Fruit fly (Drosophila melanogaster) whole organism, embryonic: ENCODE measurements around the gene CG15286.

Experiments
- B-H2 ChIP-seq: fragments of 200-800 bp; sonication (Bioruptor generic); optimal IDR thresholded peaks from 2 replicates; lab custom pipeline; 2018; ENCODE audit warnings: missing biosample characterization, mild to moderate bottlenecking, missing genetic modification characterization
- BtbVII ChIP-seq: fragments of 200-800 bp; sonication (Bioruptor generic); optimal IDR thresholded peaks from 3 replicates; lab custom pipeline; 2017; ENCODE audit warnings: missing biosample characterization, mild to moderate bottlenecking, missing genetic modification characterization
- Bteb2 ChIP-seq: fragments of 200-800 bp; sonication (Bioruptor generic); optimal IDR thresholded peaks from 2 replicates; lab custom pipeline; 2016; ENCODE audit warnings: missing biosample characterization, missing genetic modification characterization
- CG11093 ChIP-seq: fragments of 200-800 bp; sonication (Bioruptor generic); IDR thresholded peaks from 3 replicates; pipeline ENCODE4 v1.3.6; 2022; ENCODE audit warnings: missing biosample characterization, missing genetic modification characterization
- CG12744 ChIP-seq: fragments of 200-800 bp; sonication (Bioruptor generic); optimal IDR thresholded peaks from 2 replicates; lab custom pipeline; 2016; ENCODE audit warnings: missing biosample characterization, missing genetic modification characterization
- CG13287 ChIP-seq: fragments of 200-800 bp; sonication (Bioruptor generic); IDR thresholded peaks from 2 replicates; pipeline ENCODE4 v1.3.6; 2022; ENCODE audit warnings: missing biosample characterization, missing genetic modification characterization; ENCODE audit not compliant: partially characterized antibody
- CG15269 ChIP-seq: fragments of 200-800 bp; sonication (Bioruptor generic); optimal IDR thresholded peaks from 2 replicates; lab custom pipeline; 2018; ENCODE audit warnings: missing biosample characterization, mild to moderate bottlenecking, missing genetic modification characterization, moderate library complexity
- CG17829 ChIP-seq: fragments of 200-800 bp; optimal IDR thresholded peaks from 2 replicates; lab custom pipeline; 2019; ENCODE audit warnings: missing biosample characterization, mild to moderate bottlenecking, missing genetic modification characterization, moderate library complexity
- CG2678 ChIP-seq: fragments of 200-800 bp; sonication (Bioruptor generic); optimal IDR thresholded peaks from 3 replicates; lab custom pipeline; 2019; ENCODE audit warnings: missing biosample characterization, mild to moderate bottlenecking, missing genetic modification characterization, moderate library complexity
- CG31441 ChIP-seq: fragments of 200-800 bp; sonication (Bioruptor generic); IDR thresholded peaks from 2 replicates; pipeline ENCODE4 v1.3.6; 2022; ENCODE audit warnings: missing biosample characterization, missing genetic modification characterization
- CG32767 ChIP-seq: fragments of 200-800 bp; sonication (Bioruptor generic); IDR thresholded peaks from 2 replicates; pipeline ENCODE4 v1.3.6; 2022; ENCODE audit warnings: missing biosample characterization, missing genetic modification characterization
- CG32772 ChIP-seq: fragments of 200-800 bp; sonication (Bioruptor generic); IDR thresholded peaks from 2 replicates; pipeline ENCODE4 v1.3.6; 2022; ENCODE audit warnings: missing biosample characterization, missing genetic modification characterization
- CG3995 ChIP-seq: fragments of 200-800 bp; sonication (Bioruptor generic); optimal IDR thresholded peaks from 3 replicates; lab custom pipeline; 2016; ENCODE audit warnings: missing biosample characterization, missing genetic modification characterization
- CG42726 ChIP-seq: fragments of 200-800 bp; sonication (Bioruptor generic); IDR thresholded peaks from 2 replicates; pipeline ENCODE4 v1.3.6; 2022; ENCODE audit warnings: missing biosample characterization, missing genetic modification characterization; ENCODE audit not compliant: partially characterized antibody
- CG4328 ChIP-seq: fragments of 200-800 bp; sonication (Bioruptor generic); optimal IDR thresholded peaks from 3 replicates; lab custom pipeline; 2017; ENCODE audit warnings: missing biosample characterization, missing genetic modification reagents, missing genetic modification characterization
- CG4730 ChIP-seq: fragments of 200-800 bp; sonication (Bioruptor generic); IDR thresholded peaks from 2 replicates; pipeline ENCODE4 v1.3.6; 2022; ENCODE audit warnings: missing biosample characterization, missing genetic modification characterization
- CG6689 ChIP-seq: fragments of 200-800 bp; sonication (Bioruptor generic); IDR thresholded peaks from 2 replicates; pipeline ENCODE4 v1.3.6; 2022; ENCODE audit warnings: missing biosample characterization, missing genetic modification characterization
- CHES-1-like ChIP-seq: fragments of 200-800 bp; sonication (Bioruptor generic); optimal IDR thresholded peaks from 2 replicates; lab custom pipeline; 2016; ENCODE audit warnings: missing biosample characterization, missing genetic modification characterization
- Chrac-16 ChIP-seq: fragments of 200-800 bp; sonication (Bioruptor generic); optimal IDR thresholded peaks from 3 replicates; lab custom pipeline; 2016; ENCODE audit warnings: missing biosample characterization, missing genetic modification characterization
- Eip74EF ChIP-seq, 2 experiments: fragments of 200-800 bp in 1 of 2; fragments of >200 bp in 1 of 2; sonication (Bioruptor generic) in 1 of 2; optimal IDR thresholded peaks; 2 replicates each; lab custom pipeline; 2017 to 2019; ENCODE audit warnings: missing biosample characterization in 2 of 2, missing genetic modification characterization in 2 of 2, mild to moderate bottlenecking in 1 of 2, moderate library complexity in 1 of 2
- Hr78 ChIP-seq, 2 experiments: fragments of 200-800 bp in 1 of 2; fragments of >200 bp in 1 of 2; sonication (Bioruptor generic) in 1 of 2; optimal IDR thresholded peaks; 2 replicates each; lab custom pipeline; 2017 to 2019; ENCODE audit warnings: missing biosample characterization in 2 of 2, missing genetic modification characterization in 2 of 2, mild to moderate bottlenecking in 1 of 2, moderate library complexity in 1 of 2
- Myb ChIP-seq: fragments of 200-800 bp; sonication (Bioruptor generic); optimal IDR thresholded peaks from 2 replicates; lab custom pipeline; 2016; ENCODE audit warnings: missing biosample characterization, missing genetic modification characterization
- Scr ChIP-seq: fragments of 200-800 bp; sonication (Bioruptor generic); IDR thresholded peaks from 2 replicates; pipeline ENCODE4 v1.3.6; 2022; ENCODE audit warnings: missing biosample characterization, missing genetic modification characterization; ENCODE audit not compliant: partially characterized antibody
- Taf1 ChIP-seq: fragments of 200-800 bp; sonication (Bioruptor generic); IDR thresholded peaks from 2 replicates; pipeline ENCODE4 v1.3.6; 2022; ENCODE audit warnings: missing biosample characterization, missing genetic modification characterization
- ci ChIP-seq: fragments of 200-800 bp; sonication (Bioruptor generic); IDR thresholded peaks from 3 replicates; pipeline ENCODE4 v1.3.6; 2022; ENCODE audit warnings: missing biosample characterization, missing genetic modification characterization
- cwo ChIP-seq: fragments of 200-800 bp; sonication (Bioruptor generic); optimal IDR thresholded peaks from 3 replicates; lab custom pipeline; 2017; ENCODE audit warnings: missing biosample characterization, missing genetic modification characterization, mild to moderate bottlenecking, moderate library complexity, missing genetic modification reagents
- fd64A ChIP-seq: fragments of 200-800 bp; sonication (Bioruptor generic); optimal IDR thresholded peaks from 3 replicates; lab custom pipeline; 2018; ENCODE audit warnings: missing biosample characterization, mild to moderate bottlenecking, missing genetic modification characterization
- ftz-f1 ChIP-seq: fragments of 200-800 bp; sonication (Bioruptor generic); optimal IDR thresholded peaks from 2 replicates; lab custom pipeline; 2016; ENCODE audit warnings: missing biosample characterization, missing genetic modification characterization
- grau ChIP-seq: fragments of 200-800 bp; optimal IDR thresholded peaks from 3 replicates; lab custom pipeline; 2019; ENCODE audit warnings: missing biosample characterization, mild to moderate bottlenecking, missing genetic modification characterization, moderate library complexity
- grn ChIP-seq: fragments of 200-800 bp; sonication (Bioruptor generic); optimal IDR thresholded peaks from 3 replicates; lab custom pipeline; 2017; ENCODE audit warnings: missing biosample characterization, missing genetic modification characterization
- h ChIP-seq: fragments of >200 bp; optimal IDR thresholded peaks from 2 replicates; lab custom pipeline; 2017
- hkb ChIP-seq, 2 experiments: fragments of 200-800 bp in 1 of 2; fragments of >200 bp in 1 of 2; sonication (Bioruptor generic) in 1 of 2; IDR thresholded peaks in 1 of 2; optimal IDR thresholded peaks in 1 of 2; 2 replicates each; pipeline versions ENCODE4 v1.3.6 to Lab custom; 2017 to 2022; ENCODE audit warnings: missing biosample characterization in 1 of 2, missing genetic modification characterization in 1 of 2
- hth ChIP-seq: fragments of >200 bp; optimal IDR thresholded peaks from 2 replicates; lab custom pipeline; 2017; ENCODE audit warnings: inconsistent platforms
- ken ChIP-seq: fragments of 200-800 bp; sonication (Bioruptor generic); IDR thresholded peaks from 3 replicates; pipeline ENCODE4 v1.3.6; 2022; ENCODE audit warnings: missing biosample characterization, missing genetic modification characterization
- klu ChIP-seq: fragments of 200-800 bp; sonication (Bioruptor generic); IDR thresholded peaks from 2 replicates; pipeline ENCODE4 v1.3.6; 2022; ENCODE audit warnings: missing biosample characterization, missing genetic modification characterization
- lab ChIP-seq: fragments of 200-800 bp; sonication (Bioruptor generic); optimal IDR thresholded peaks from 3 replicates; lab custom pipeline; 2017; ENCODE audit warnings: missing biosample characterization, missing genetic modification characterization, mild to moderate bottlenecking, moderate library complexity, missing genetic modification reagents
- lilli ChIP-seq: fragments of 200-800 bp; sonication (Bioruptor generic); optimal IDR thresholded peaks from 3 replicates; lab custom pipeline; 2016; ENCODE audit warnings: missing biosample characterization, missing genetic modification characterization
- mirr ChIP-seq: fragments of 200-800 bp; sonication (Bioruptor generic); optimal IDR thresholded peaks from 3 replicates; lab custom pipeline; 2018; ENCODE audit warnings: missing biosample characterization, mild to moderate bottlenecking, missing genetic modification characterization
- nmo ChIP-seq: fragments of 200-800 bp; sonication (Bioruptor generic); optimal IDR thresholded peaks from 2 replicates; lab custom pipeline; 2018; ENCODE audit warnings: missing biosample characterization, mild to moderate bottlenecking, missing genetic modification characterization, moderate library complexity
- sens ChIP-seq: fragments of 200-800 bp; sonication (Bioruptor generic); peaks from one replicate; lab custom pipeline; 2016; ENCODE audit warnings: missing biosample characterization, missing genetic modification characterization
- tgo ChIP-seq: fragments of 200-800 bp; sonication (Bioruptor generic); IDR thresholded peaks from 3 replicates; pipeline ENCODE4 v1.3.6; 2022; ENCODE audit warnings: missing biosample characterization, missing genetic modification characterization
- tna ChIP-seq: fragments of 200-800 bp; sonication (Bioruptor generic); IDR thresholded peaks from 2 replicates; pipeline ENCODE4 v1.3.6; 2022; ENCODE audit warnings: missing biosample characterization, missing genetic modification characterization; ENCODE audit not compliant: partially characterized antibody
- usp ChIP-seq: fragments of >200 bp; optimal IDR thresholded peaks from 2 replicates; lab custom pipeline; 2017; ENCODE audit warnings: missing biosample characterization, missing genetic modification characterization
- vnd ChIP-seq: fragments of 200-800 bp; sonication (Bioruptor generic); IDR thresholded peaks from 3 replicates; pipeline ENCODE4 v1.3.6; 2022; ENCODE audit warnings: missing biosample characterization, missing genetic modification characterization; ENCODE audit not compliant: partially characterized antibody

Gene CG15286

dm6 chr2L:14348602-14349001 lies 10.6 kb downstream of the CG15286 start, which contains the start of gene mTTF (continued):
- TF ChIP-seq mirr (no peak), hkb (optimal IDR thresholded peaks at IDR 0.05; lab: Kevin White, UChicago) (peak; percentile 14), hkb (GFP tag; IDR thresholded peaks at IDR 0.05; lab: Robert Waterston, UW) (no peak), CG42726 (GFP tag; lab: Robert Waterston, UW) (peak; percentile 45; the same call in 1 of the 2 replicates), ci (GFP tag; lab: Robert Waterston, UW) (no peak), nmo (no peak), sens (GFP tag; lab: Kevin White, UChicago) (peak; percentile 53), Bteb2 (no peak)

dm6 chr2L:14350587-14350986 lies 12.5 kb downstream of the CG15286 start:
- TF ChIP-seq Eip74EF (GFP tag; optimal IDR thresholded peaks at IDR 0.05; lab: Kevin White, UChicago) (peak in 1 of 2 experiments; percentile 63), Chrac-16 (GFP tag; lab: Kevin White, UChicago) (no peak), sens (GFP tag; lab: Kevin White, UChicago) (peak; percentile 47)

dm6 chr2L:14351441-14352127 lies 13.5 kb downstream of the CG15286 start, which contains the start of gene CG43052:
TSS of gene CG43052 (plus strand) at chr2L:14352077.
- TF ChIP-seq ken (GFP tag; lab: Robert Waterston, UW) (no peak), grau (no peak), fd64A (no peak), CG12744 (GFP tag; lab: Kevin White, UChicago) (no peak), CG4730 (GFP tag; lab: Robert Waterston, UW) (no peak), Taf1 (no peak), vnd (GFP tag; lab: Robert Waterston, UW) (no peak), CG13287 (GFP tag; lab: Robert Waterston, UW) (0 out of 2 replicates have a peak, but pooled peaks have one; percentile 12), Myb (GFP tag; lab: Kevin White, UChicago) (peak; percentile 53), CG2678 (tag; lab: Kevin White, UChicago) (no peak), B-H2 (no peak), ftz-f1 (no peak), tgo (GFP tag; lab: Robert Waterston, UW) (no peak), CG17829 (no peak), CG4328 (GFP tag; lab: Kevin White, UChicago) (no peak), CG3995 (GFP tag; lab: Kevin White, UChicago) (peak; percentile 89), hth (no peak), CG31441 (GFP tag; lab: Robert Waterston, UW) (no peak)

dm6 chr2L:14355033-14355851 lies 17.2 kb downstream of the CG15286 start, which contains the start of gene Rab14:
TSS of gene Rab14 (plus strand) at chr2L:14355145.
- TF ChIP-seq Hr78 (GFP tag; optimal IDR thresholded peaks at IDR 0.05; lab: Kevin White, UChicago) = no peak
- peak; percentile 65 for TF ChIP-seq klu (GFP tag; lab: Robert Waterston, UW)
- TF ChIP-seq h = no peak
- TF ChIP-seq grn (GFP tag; lab: Kevin White, UChicago) = peak; percentile 73
- TF ChIP-seq lilli = peak; percentile 88
- TF ChIP-seq CG6689 (GFP tag; lab: Robert Waterston, UW) = peak; percentile 78
- TF ChIP-seq cwo (GFP tag; lab: Kevin White, UChicago) = peak; percentile 79
- peak; percentile 64 for TF ChIP-seq CG32767 (GFP tag; lab: Robert Waterston, UW)
- peak; percentile 77 for TF ChIP-seq BtbVII
- peak; percentile 89 for TF ChIP-seq lab (GFP tag; lab: Kevin White, UChicago)
- TF ChIP-seq CG15269 (tag; lab: Kevin White, UChicago) = peak; percentile 90
- TF ChIP-seq CG32772 (GFP tag; lab: Robert Waterston, UW) = peak; percentile 49
- TF ChIP-seq CHES-1-like (GFP tag; lab: Kevin White, UChicago) = peak; percentile 85
- TF ChIP-seq Scr = peak; percentile 81
- TF ChIP-seq tna (GFP tag; lab: Robert Waterston, UW) = peak; percentile 87
- no peak for TF ChIP-seq usp (GFP tag; lab: Kevin White, UChicago)
- peak; percentile 73; the same call in 2 of the 3 replicates for TF ChIP-seq CG11093 (GFP tag; lab: Robert Waterston, UW)
